Worm (Caenorhabditis elegans) whole organism, late embryonic: Measurements from ENCODE around the gene smg-8.

ENCODE experiments used
- C08G9.2 ChIP-seq: sonication (generic microtip); optimal IDR thresholded peaks from 2 replicates; lab custom pipeline; 2016; ENCODE audit warnings: mild to moderate bottlenecking, missing genetic modification characterization, moderate library complexity, missing compliant biosample characterization
- C38D4.7 ChIP-seq: fragments of 200-800 bp; sonication (Bioruptor generic); optimal IDR thresholded peaks from 2 replicates; lab custom pipeline; 2018; ENCODE audit warnings: mild to moderate bottlenecking, missing genetic modification characterization, moderate library complexity, missing compliant biosample characterization
- K02D7.2 ChIP-seq: sonication (generic microtip); optimal IDR thresholded peaks from 2 replicates; lab custom pipeline; 2017; ENCODE audit warnings: mild to moderate bottlenecking, missing genetic modification characterization, missing compliant biosample characterization
- K09A11.1 ChIP-seq: sonication (generic microtip); optimal IDR thresholded peaks from 2 replicates; lab custom pipeline; 2017; ENCODE audit warnings: antibody characterized with exemption, mild to moderate bottlenecking, missing genetic modification characterization, missing compliant biosample characterization; ENCODE audit not compliant: insufficient read depth
- Y22D7AL.16 ChIP-seq: sonication (generic microtip); optimal IDR thresholded peaks from 2 replicates; lab custom pipeline; 2016; ENCODE audit warnings: missing genetic modification characterization, missing compliant biosample characterization
- ahr-1 ChIP-seq: sonication (generic microtip); optimal IDR thresholded peaks from 2 replicates; lab custom pipeline; 2016; ENCODE audit warnings: missing genetic modification characterization, missing compliant biosample characterization
- ama-1 ChIP-seq: fragments of 150-350 bp; optimal IDR thresholded peaks from 2 replicates; lab custom pipeline; 2014
- ceh-14 ChIP-seq: sonication (generic microtip); optimal IDR thresholded peaks from 2 replicates; lab custom pipeline; 2016; ENCODE audit warnings: missing genotype, missing genetic modification characterization, missing compliant biosample characterization
- ceh-18 ChIP-seq: sonication (generic microtip); optimal IDR thresholded peaks from 2 replicates; lab custom pipeline; 2016; ENCODE audit warnings: missing genetic modification characterization, missing compliant biosample characterization
- ceh-2 ChIP-seq: sonication (generic microtip); optimal IDR thresholded peaks from 2 replicates; lab custom pipeline; 2016; ENCODE audit warnings: missing genotype, missing genetic modification characterization, missing compliant biosample characterization
- ceh-22 ChIP-seq: sonication (generic microtip); optimal IDR thresholded peaks from 2 replicates; lab custom pipeline; 2017; ENCODE audit warnings: missing biosample characterization, missing genetic modification characterization
- ceh-24 ChIP-seq: sonication (generic microtip); optimal IDR thresholded peaks from 2 replicates; lab custom pipeline; 2016; ENCODE audit warnings: mild to moderate bottlenecking, missing genetic modification characterization, missing compliant biosample characterization
- ceh-31 ChIP-seq: sonication (generic microtip); optimal IDR thresholded peaks from 2 replicates; lab custom pipeline; 2016; ENCODE audit warnings: missing genetic modification characterization, missing compliant biosample characterization
- che-1 ChIP-seq: sonication (generic microtip); optimal IDR thresholded peaks from 2 replicates; lab custom pipeline; 2016; ENCODE audit warnings: mild to moderate bottlenecking, missing genetic modification characterization, missing compliant biosample characterization
- dmd-4 ChIP-seq: sonication (generic microtip); optimal IDR thresholded peaks from 2 replicates; lab custom pipeline; 2016; ENCODE audit warnings: borderline replicate concordance, missing genetic modification characterization, missing compliant biosample characterization
- elt-4 ChIP-seq: sonication (generic microtip); optimal IDR thresholded peaks from 2 replicates; lab custom pipeline; 2016; ENCODE audit warnings: missing genetic modification characterization, missing compliant biosample characterization
- ets-4 ChIP-seq: sonication (generic microtip); optimal IDR thresholded peaks from 2 replicates; lab custom pipeline; 2016; ENCODE audit warnings: missing genetic modification characterization, missing compliant biosample characterization
- eyg-1 ChIP-seq: sonication (generic microtip); optimal IDR thresholded peaks from 2 replicates; lab custom pipeline; 2016; ENCODE audit warnings: missing genotype, missing genetic modification characterization, missing compliant biosample characterization
- fax-1 ChIP-seq: sonication (generic microtip); optimal IDR thresholded peaks from 2 replicates; lab custom pipeline; 2016; ENCODE audit warnings: missing genotype, missing genetic modification characterization, missing compliant biosample characterization
- fkh-10 ChIP-seq: fragments of 150-350 bp; optimal IDR thresholded peaks from 2 replicates; lab custom pipeline; 2014; ENCODE audit warnings: missing biosample characterization, missing genetic modification reagents, missing genetic modification characterization
- fkh-6 ChIP-seq: sonication (generic microtip); optimal IDR thresholded peaks from 2 replicates; lab custom pipeline; 2016; ENCODE audit warnings: missing genetic modification characterization, missing compliant biosample characterization
- hlh-13 ChIP-seq: fragments of 200-800 bp; sonication (Bioruptor generic); optimal IDR thresholded peaks from 2 replicates; lab custom pipeline; 2018; ENCODE audit warnings: mild to moderate bottlenecking, missing genetic modification characterization, missing compliant biosample characterization
- hlh-15 ChIP-seq: sonication (generic microtip); optimal IDR thresholded peaks from 2 replicates; lab custom pipeline; 2016; ENCODE audit warnings: missing genetic modification characterization, missing compliant biosample characterization
- hlh-30 ChIP-seq: sonication (generic microtip); optimal IDR thresholded peaks from 2 replicates; lab custom pipeline; 2017; ENCODE audit warnings: antibody characterized with exemption, missing genetic modification characterization, missing compliant biosample characterization; ENCODE audit not compliant: insufficient read depth
- hlh-6 ChIP-seq: sonication (generic microtip); optimal IDR thresholded peaks from 2 replicates; lab custom pipeline; 2016; ENCODE audit warnings: missing genotype, missing genetic modification characterization, missing compliant biosample characterization
- madf-2 ChIP-seq: sonication (generic microtip); optimal IDR thresholded peaks from 2 replicates; lab custom pipeline; 2017; ENCODE audit warnings: missing genetic modification characterization, missing compliant biosample characterization
- mec-3 ChIP-seq: sonication (generic microtip); optimal IDR thresholded peaks from 2 replicates; lab custom pipeline; 2016; ENCODE audit warnings: borderline replicate concordance, missing genetic modification characterization, missing compliant biosample characterization
- nfya-1 ChIP-seq: sonication (generic microtip); optimal IDR thresholded peaks from 2 replicates; lab custom pipeline; 2017; ENCODE audit warnings: missing genetic modification characterization, mild to moderate bottlenecking, missing compliant biosample characterization, antibody characterized with exemption, moderate library complexity
- npax-4 ChIP-seq: sonication (generic microtip); optimal IDR thresholded peaks from 2 replicates; lab custom pipeline; 2016; ENCODE audit warnings: missing genetic modification characterization, missing compliant biosample characterization
- pag-3 ChIP-seq: sonication (generic microtip); optimal IDR thresholded peaks from 2 replicates; lab custom pipeline; 2016; ENCODE audit warnings: missing compliant biosample characterization, missing genetic modification characterization, borderline replicate concordance
- pax-1 ChIP-seq: fragments of 150-350 bp; optimal IDR thresholded peaks from 2 replicates; lab custom pipeline; 2014; ENCODE audit warnings: missing biosample characterization, missing genetic modification characterization
- pha-4 ChIP-seq: fragments of 150-350 bp; optimal IDR thresholded peaks from 2 replicates; lab custom pipeline; 2018; ENCODE audit warnings: missing biosample characterization, missing genetic modification reagents, missing genetic modification characterization
- pros-1 ChIP-seq: fragments of 150-350 bp; optimal IDR thresholded peaks from 2 replicates; lab custom pipeline; 2014; ENCODE audit warnings: missing biosample characterization, missing genetic modification reagents, missing genetic modification characterization
- rnt-1 ChIP-seq: sonication (generic microtip); optimal IDR thresholded peaks from 2 replicates; lab custom pipeline; 2016; ENCODE audit warnings: missing genetic modification characterization, missing compliant biosample characterization
- sdc-2 ChIP-seq: sonication (generic microtip); optimal IDR thresholded peaks from 2 replicates; lab custom pipeline; 2016; ENCODE audit warnings: missing genotype, missing genetic modification characterization, missing compliant biosample characterization
- sox-2 ChIP-seq: fragments of 200-800 bp; sonication (Bioruptor generic); IDR thresholded peaks from 2 replicates; pipeline ENCODE4 v1.3.6; 2022; ENCODE audit warnings: missing genetic modification reagents, missing genetic modification characterization, missing compliant biosample characterization
- tbx-2 ChIP-seq: sonication (generic microtip); optimal IDR thresholded peaks from 2 replicates; lab custom pipeline; 2016; ENCODE audit warnings: missing genetic modification characterization, missing compliant biosample characterization
- ttx-3 ChIP-seq: sonication (generic microtip); optimal IDR thresholded peaks from 2 replicates; lab custom pipeline; 2016; ENCODE audit warnings: missing genetic modification reagents, missing genetic modification characterization, missing compliant biosample characterization
- unc-3 ChIP-seq, 2 experiments: fragments of 200-800 bp in 1 of 2; sonication (Bioruptor generic) in 1 of 2; sonication (generic microtip) in 1 of 2; conservative IDR thresholded peaks in 1 of 2; optimal IDR thresholded peaks in 1 of 2; 2 replicates each; pipeline versions ENCODE4 v1.3.6 to Lab custom; 2016 to 2022; ENCODE audit warnings: missing compliant biosample characterization in 2 of 2, missing genetic modification characterization in 2 of 2, missing genetic modification reagents in 1 of 2
- unc-42 ChIP-seq: sonication (generic microtip); optimal IDR thresholded peaks from 2 replicates; lab custom pipeline; 2016; ENCODE audit warnings: missing genotype, missing genetic modification characterization, missing compliant biosample characterization
- zip-5 ChIP-seq: sonication (generic microtip); optimal IDR thresholded peaks from 2 replicates; lab custom pipeline; 2016; ENCODE audit warnings: missing genetic modification characterization, missing compliant biosample characterization

The smg-8 gene

ce11 chrII:14437922-14438458 lies 3.2 kb upstream of the smg-8 start, which contains the start of gene K04B12.2 (continued):
- TF ChIP-seq unc-42 (no peak), ahr-1 (tag; lab: Kevin White, UChicago) (no peak), pax-1 (tag; lab: Kevin White, UChicago) (no peak)

- TF ChIP-seq hlh-15 (tag; lab: Kevin White, UChicago) (no peak), ceh-18 (tag; lab: Kevin White, UChicago) (no peak), elt-4 (tag; lab: Kevin White, UChicago) (no peak), ceh-31 (tag; lab: Kevin White, UChicago) (no peak), unc-42 (no peak), ttx-3 (no peak), K09A11.1 (tag; lab: Kevin White, UChicago) (no peak), ceh-2 (no peak), sdc-2 (tag; lab: Kevin White, UChicago) (no peak)
Measured at ce11 chrII:14451934-14452333, 10.7 kb downstream of the smg-8 start.

ce11 chrII:14455332-14455731 lies 14.1 kb downstream of the smg-8 start, which contains the start of gene dmsr-6:
dmsr-6 (plus strand) TSS chrII:14455632.
- no peak for TF ChIP-seq pros-1 (tag; lab: Kevin White, UChicago)
- TF ChIP-seq fkh-10 = no peak
- no peak for TF ChIP-seq ceh-18 (tag; lab: Kevin White, UChicago)
- TF ChIP-seq hlh-13 = no peak
- no peak for TF ChIP-seq ceh-14 (tag; lab: Kevin White, UChicago)
- TF ChIP-seq fax-1 = no peak
- TF ChIP-seq madf-2 (tag; lab: Kevin White, UChicago) = no peak
- no peak for TF ChIP-seq hlh-6
- TF ChIP-seq pag-3 (tag; lab: Kevin White, UChicago) = no peak
- no peak for TF ChIP-seq ceh-2
- no peak for TF ChIP-seq npax-4
- no peak for TF ChIP-seq nfya-1
- TF ChIP-seq ets-4 (tag; lab: Kevin White, UChicago) = no peak
- no peak for TF ChIP-seq ceh-24 (tag; lab: Kevin White, UChicago)
- TF ChIP-seq ahr-1 (tag; lab: Kevin White, UChicago) = no peak
- no peak for TF ChIP-seq tbx-2 (tag; lab: Kevin White, UChicago)
- no peak for TF ChIP-seq dmd-4 (tag; lab: Kevin White, UChicago)
- no peak for TF ChIP-seq unc-3 (GFP tag; conservative IDR thresholded peaks at IDR 0.05; lab: Robert Waterston, UW)
- no peak for TF ChIP-seq unc-3 (tag; optimal IDR thresholded peaks at IDR 0.05; lab: Kevin White, UChicago)

ce11 chrII:14470020-14470419 lies 28.8 kb downstream of the smg-8 start:
- no peak for TF ChIP-seq rnt-1 (tag; lab: Kevin White, UChicago)
- peak; percentile 85 for TF ChIP-seq unc-42

ce11 chrII:14474700-14475099 lies 33.5 kb downstream of the smg-8 start:
- TF ChIP-seq K09A11.1 (tag; lab: Kevin White, UChicago) (peak; percentile 24), ama-1 (lab: Kevin White, UChicago) (no peak), C38D4.7 (GFP tag; lab: Kevin White, UChicago) (peak; percentile 6), che-1 (tag; lab: Kevin White, UChicago) (peak; percentile 25)

- TF ChIP-seq zip-5 (tag; lab: Kevin White, UChicago) (peak; percentile 9), sox-2 (GFP tag; lab: Robert Waterston, UW) (no peak), unc-3 (GFP tag; conservative IDR thresholded peaks at IDR 0.05; lab: Robert Waterston, UW) (no peak), unc-3 (tag; optimal IDR thresholded peaks at IDR 0.05; lab: Kevin White, UChicago) (no peak), K02D7.2 (no peak), fkh-6 (tag; lab: Kevin White, UChicago) (no peak), ceh-2 (no peak), madf-2 (tag; lab: Kevin White, UChicago) (no peak), ahr-1 (tag; lab: Kevin White, UChicago) (no peak), ama-1 (lab: Kevin White, UChicago) (no peak), Y22D7AL.16 (no peak), eyg-1 (no peak), hlh-30 (tag; lab: Kevin White, UChicago) (no peak), ceh-22 (no peak), mec-3 (tag; lab: Kevin White, UChicago) (no peak), C08G9.2 (peak; percentile 27), tbx-2 (tag; lab: Kevin White, UChicago) (peak; percentile 38), ceh-31 (tag; lab: Kevin White, UChicago) (peak; percentile 16), pha-4 (tag; lab: Kevin White, UChicago) (no peak), npax-4 (no peak)
Measured at ce11 chrII:14479583-14480245, 38.5 kb downstream of the smg-8 start, which contains the start of gene C13B4.1. C13B4.1 (minus strand) TSS chrII:14479633.
